Fruit fly (Drosophila melanogaster) whole organism, wandering third instar larva: ENCODE data around the gene CG32106.

Source experiments
- Abd-B ChIP-seq: fragments of >200 bp; optimal IDR thresholded peaks from 2 replicates; lab custom pipeline; 2017; ENCODE audit warnings: missing biosample characterization, missing genetic modification characterization
- CG32264 ChIP-seq: fragments of 200-800 bp; sonication (Bioruptor generic); optimal IDR thresholded peaks from 2 replicates; lab custom pipeline; 2016; ENCODE audit warnings: missing biosample characterization, missing genetic modification characterization
- CG9705 ChIP-seq: fragments of 200-800 bp; sonication (Bioruptor generic); optimal IDR thresholded peaks from 2 replicates; lab custom pipeline; 2018; ENCODE audit warnings: missing biosample characterization, mild to moderate bottlenecking, missing genetic modification characterization
- CrebA ChIP-seq: fragments of 200-800 bp; sonication (Bioruptor generic); optimal IDR thresholded peaks from 2 replicates; lab custom pipeline; 2016; ENCODE audit warnings: missing biosample characterization, mild to moderate bottlenecking, missing genetic modification characterization, borderline replicate concordance
- Dfd ChIP-seq: fragments of >200 bp; optimal IDR thresholded peaks from 2 replicates; lab custom pipeline; 2017; ENCODE audit warnings: missing biosample characterization, missing genetic modification characterization
- Dif ChIP-seq: fragments of 200-275, 200-300 bp; sonication (Bioruptor generic); optimal IDR thresholded peaks from 2 replicates; lab custom pipeline; 2018; ENCODE audit warnings: missing biosample characterization, missing genetic modification characterization; ENCODE audit not compliant: partially characterized antibody
- GATAd ChIP-seq: sonication (Bioruptor generic); optimal IDR thresholded peaks from 2 replicates; lab custom pipeline; 2016; ENCODE audit warnings: missing biosample characterization, missing genetic modification characterization
- HLH106 ChIP-seq: fragments of 200-800 bp; optimal IDR thresholded peaks from 3 replicates; lab custom pipeline; 2019; ENCODE audit warnings: missing biosample characterization, mild to moderate bottlenecking, missing genetic modification characterization, moderate library complexity
- Hnf4 ChIP-seq: fragments of 200-800 bp; sonication (Bioruptor generic); optimal IDR thresholded peaks from 2 replicates; lab custom pipeline; 2016; ENCODE audit warnings: missing biosample characterization, mild to moderate bottlenecking, missing genetic modification characterization
- Hr78 ChIP-seq: fragments of >200 bp; optimal IDR thresholded peaks from 2 replicates; lab custom pipeline; 2017; ENCODE audit warnings: missing biosample characterization, missing genetic modification characterization
- Hr83 ChIP-seq: fragments of 200-300 bp; sonication (Bioruptor generic); optimal IDR thresholded peaks from 2 replicates; lab custom pipeline; 2016; ENCODE audit warnings: missing biosample characterization, mild to moderate bottlenecking, missing genetic modification characterization, moderate library complexity; ENCODE audit not compliant: poor library complexity, severe bottlenecking
- Jra ChIP-seq: sonication (Bioruptor generic); optimal IDR thresholded peaks from 2 replicates; lab custom pipeline; 2016; ENCODE audit warnings: missing biosample characterization, missing genetic modification characterization
- Myc ChIP-seq: fragments of >200 bp; optimal IDR thresholded peaks from 2 replicates; lab custom pipeline; 2017
- N ChIP-seq: fragments of >200 bp; optimal IDR thresholded peaks from 2 replicates; lab custom pipeline; 2018; ENCODE audit warnings: missing biosample characterization, missing external identifiers, missing genetic modification characterization
- OdsH ChIP-seq: fragments of 200-800 bp; sonication (Bioruptor generic); optimal IDR thresholded peaks from 2 replicates; lab custom pipeline; 2016; ENCODE audit warnings: missing biosample characterization, mild to moderate bottlenecking, missing genetic modification characterization
- Rel ChIP-seq, 2 experiments: fragments of 200-800 bp; sonication (Bioruptor generic) in 1 of 2; optimal IDR thresholded peaks; 2 replicates in 1 of 2; 3 replicates in 1 of 2; lab custom pipeline; 2016 to 2019; ENCODE audit warnings: mild to moderate bottlenecking in 2 of 2, missing biosample characterization in 2 of 2, missing genetic modification characterization in 2 of 2, moderate library complexity in 1 of 2
- Sp1 ChIP-seq: fragments of 200-800 bp; sonication (Bioruptor generic); optimal IDR thresholded peaks from 3 replicates; lab custom pipeline; 2019; ENCODE audit warnings: missing biosample characterization, mild to moderate bottlenecking, missing genetic modification characterization, moderate library complexity
- Vsx2 ChIP-seq: fragments of 200-300, 225-300 bp; sonication (Bioruptor generic); optimal IDR thresholded peaks from 2 replicates; lab custom pipeline; 2018; ENCODE audit warnings: missing biosample characterization, missing genetic modification characterization; ENCODE audit not compliant: partially characterized antibody
- br ChIP-seq: fragments of 200-800 bp; sonication (Bioruptor generic); optimal IDR thresholded peaks from 2 replicates; lab custom pipeline; 2016; ENCODE audit warnings: missing biosample characterization, missing genetic modification characterization
- brk ChIP-seq: fragments of 200-800 bp; sonication (Bioruptor generic); optimal IDR thresholded peaks from 2 replicates; lab custom pipeline; 2016; ENCODE audit warnings: missing biosample characterization, mild to moderate bottlenecking, missing genetic modification characterization
- dl ChIP-seq, 2 experiments: fragments of 175-275, 200-275 bp in 1 of 2; fragments of 200-275 bp in 1 of 2; sonication (Bioruptor generic); optimal IDR thresholded peaks; lab custom pipeline; 2018; ENCODE audit warnings: mild to moderate bottlenecking in 2 of 2, missing biosample characterization in 2 of 2, missing genetic modification characterization in 2 of 2, moderate library complexity in 2 of 2; ENCODE audit not compliant: partially characterized antibody in 2 of 2, insufficient read depth in 1 of 2
- dmrt93B ChIP-seq: fragments of 200-800 bp; sonication (Bioruptor generic); optimal IDR thresholded peaks from 2 replicates; lab custom pipeline; 2018; ENCODE audit warnings: missing biosample characterization, mild to moderate bottlenecking, missing genetic modification characterization
- dsf ChIP-seq: sonication (Bioruptor generic); optimal IDR thresholded peaks from 2 replicates; lab custom pipeline; 2016; ENCODE audit warnings: missing biosample characterization, missing genetic modification characterization, borderline replicate concordance
- ey ChIP-seq: fragments of 200-800 bp; sonication (Bioruptor generic); optimal IDR thresholded peaks from 2 replicates; lab custom pipeline; 2016; ENCODE audit warnings: missing biosample characterization, missing genetic modification characterization
- foxo ChIP-seq, 2 experiments: fragments of 200-800 bp; sonication (Bioruptor generic); optimal IDR thresholded peaks; 2 replicates in 1 of 2; 3 replicates in 1 of 2; lab custom pipeline; 2016 to 2017; ENCODE audit warnings: missing biosample characterization in 2 of 2, missing genetic modification characterization in 2 of 2
- fru ChIP-seq: fragments of 200-800 bp; sonication (Bioruptor generic); optimal IDR thresholded peaks from 3 replicates; lab custom pipeline; 2016; ENCODE audit warnings: missing biosample characterization, mild to moderate bottlenecking, missing genetic modification characterization
- jim ChIP-seq: fragments of 175-275, 200-325 bp; sonication (Bioruptor generic); optimal IDR thresholded peaks from 2 replicates; lab custom pipeline; 2016; ENCODE audit warnings: missing biosample characterization, mild to moderate bottlenecking, missing genetic modification characterization
- pan ChIP-seq: fragments of >200 bp; optimal IDR thresholded peaks from 2 replicates; lab custom pipeline; 2017
- psq ChIP-seq: fragments of 200-800 bp; sonication (Bioruptor generic); optimal IDR thresholded peaks from 3 replicates; lab custom pipeline; 2017; ENCODE audit warnings: missing biosample characterization, mild to moderate bottlenecking, missing genetic modification characterization, moderate library complexity
- rgr ChIP-seq: fragments of 200-800 bp; sonication (Bioruptor generic); optimal IDR thresholded peaks from 3 replicates; lab custom pipeline; 2016; ENCODE audit warnings: missing biosample characterization, mild to moderate bottlenecking, missing genetic modification characterization
- sage ChIP-seq: fragments of 200-800 bp; sonication (Bioruptor generic); optimal IDR thresholded peaks from 2 replicates; lab custom pipeline; 2016; ENCODE audit warnings: missing biosample characterization, mild to moderate bottlenecking, missing genetic modification characterization
- sv ChIP-seq: fragments of 200-800 bp; sonication (Bioruptor generic); optimal IDR thresholded peaks from 3 replicates; lab custom pipeline; 2016; ENCODE audit warnings: missing biosample characterization, missing genetic modification characterization
- tai ChIP-seq: sonication (Bioruptor generic); optimal IDR thresholded peaks from 2 replicates; lab custom pipeline; 2016; ENCODE audit warnings: missing biosample characterization, missing genetic modification characterization
- woc ChIP-seq: sonication (Bioruptor generic); optimal IDR thresholded peaks from 2 replicates; lab custom pipeline; 2016; ENCODE audit warnings: missing biosample characterization, mild to moderate bottlenecking, missing genetic modification characterization

The CG32106 gene

dm6 chr3L:12778616-12779015 is at the start of gene CG32106:
CG32106 (minus strand) TSS chr3L:12778716.
- TF ChIP-seq Sp1 (GFP tag; lab: Kevin White, UChicago), result no peak
- TF ChIP-seq Rel (GFP tag; optimal IDR thresholded peaks at IDR 0.05; lab: Kevin White, UChicago), result no peak
- no peak for TF ChIP-seq Rel (tag; optimal IDR thresholded peaks at IDR 0.05; lab: Kevin White, UChicago)
- no peak for TF ChIP-seq woc (GFP tag; lab: Kevin White, UChicago)
- TF ChIP-seq Dif (GFP tag; lab: Kevin White, UChicago), result no peak
- no peak for TF ChIP-seq rgr (GFP tag; lab: Kevin White, UChicago)
- no peak for TF ChIP-seq pan (lab: Kevin White, UChicago)
- TF ChIP-seq Vsx2 (GFP tag; lab: Kevin White, UChicago), result no peak
- TF ChIP-seq Hr83, result no peak
- TF ChIP-seq N (GFP tag; lab: Kevin White, UChicago), result no peak
- no peak for TF ChIP-seq brk (GFP tag; lab: Kevin White, UChicago)
- TF ChIP-seq Hnf4 (GFP tag; lab: Kevin White, UChicago), result no peak
- TF ChIP-seq Dfd, result no peak
- TF ChIP-seq CrebA (GFP tag; lab: Kevin White, UChicago), result no peak
- TF ChIP-seq Jra (GFP tag; lab: Kevin White, UChicago), result no peak
- no peak for TF ChIP-seq fru (GFP tag; lab: Kevin White, UChicago)
- no peak for TF ChIP-seq GATAd (GFP tag; lab: Kevin White, UChicago)
- TF ChIP-seq sv (GFP tag; lab: Kevin White, UChicago), result no peak
- TF ChIP-seq HLH106 (tag; lab: Kevin White, UChicago), result no peak
- TF ChIP-seq Abd-B (GFP tag; lab: Kevin White, UChicago), result no peak

- no peak for TF ChIP-seq dmrt93B (GFP tag; lab: Kevin White, UChicago)
- no peak for TF ChIP-seq foxo (GFP tag; optimal IDR thresholded peaks at IDR 0.05; lab: Kevin White, UChicago)
- TF ChIP-seq woc (GFP tag; lab: Kevin White, UChicago), result no peak
- TF ChIP-seq, all 38 proteins: peak for 0
These were observed 49.2 kb upstream of the CG32106 start for dm6 chr3L:12827705-12828104.

dm6 chr3L:12815756-12816155 is 37.2 kb upstream of the CG32106 start:
- TF ChIP-seq woc (GFP tag; lab: Kevin White, UChicago) (no peak), dmrt93B (GFP tag; lab: Kevin White, UChicago) (no peak), brk (GFP tag; lab: Kevin White, UChicago) (no peak), ey (GFP tag; lab: Kevin White, UChicago) (no peak), dsf (GFP tag; lab: Kevin White, UChicago) (no peak), tai (no peak), HLH106 (tag; lab: Kevin White, UChicago) (no peak), Jra (GFP tag; lab: Kevin White, UChicago) (no peak), Myc (lab: Kevin White, UChicago) (no peak), OdsH (GFP tag; lab: Kevin White, UChicago) (no peak), Dfd (no peak), Sp1 (GFP tag; lab: Kevin White, UChicago) (no peak), CG32264 (GFP tag; lab: Kevin White, UChicago) (no peak), GATAd (GFP tag; lab: Kevin White, UChicago) (no peak), sage (GFP tag; lab: Kevin White, UChicago) (no peak), Hnf4 (GFP tag; lab: Kevin White, UChicago) (no peak), Dif (GFP tag; lab: Kevin White, UChicago) (no peak), sv (GFP tag; lab: Kevin White, UChicago) (no peak), Abd-B (GFP tag; lab: Kevin White, UChicago) (no peak)
- TF ChIP-seq, all 38 proteins: peak for 0

- TF ChIP-seq Dif (GFP tag; lab: Kevin White, UChicago), result peak; percentile 34
- no peak for TF ChIP-seq Myc (lab: Kevin White, UChicago)
- TF ChIP-seq, all 38 proteins: peak for 1
These were observed 36.3 kb upstream of the CG32106 start for dm6 chr3L:12814806-12815205.

- no peak for TF ChIP-seq dl (GFP tag; optimal IDR thresholded peaks at IDR 0.05; lab: Kevin White, UChicago; ENCODE audit: insufficient read depth in 1 of 2, partially characterized antibody in 2 of 2)
- TF ChIP-seq br, result no peak
- peak in 1 of 2 experiments; percentile 63 for TF ChIP-seq foxo (GFP tag; optimal IDR thresholded peaks at IDR 0.05; lab: Kevin White, UChicago)
- peak; percentile 58 for TF ChIP-seq sv (GFP tag; lab: Kevin White, UChicago)
- TF ChIP-seq N (GFP tag; lab: Kevin White, UChicago), result no peak
- TF ChIP-seq CG9705 (GFP tag; lab: Kevin White, UChicago), result peak; percentile 29
- TF ChIP-seq Hnf4 (GFP tag; lab: Kevin White, UChicago), result no peak
- peak; percentile 38 for TF ChIP-seq ey (GFP tag; lab: Kevin White, UChicago)
- no peak for TF ChIP-seq Dfd
- TF ChIP-seq sage (GFP tag; lab: Kevin White, UChicago), result no peak
- peak; percentile 72 for TF ChIP-seq Hr83
- no peak for TF ChIP-seq CG32264 (GFP tag; lab: Kevin White, UChicago)
- no peak for TF ChIP-seq Vsx2 (GFP tag; lab: Kevin White, UChicago)
- TF ChIP-seq GATAd (GFP tag; lab: Kevin White, UChicago), result peak; percentile 11
- no peak for TF ChIP-seq Rel (GFP tag; optimal IDR thresholded peaks at IDR 0.05; lab: Kevin White, UChicago)
- TF ChIP-seq Rel (tag; optimal IDR thresholded peaks at IDR 0.05; lab: Kevin White, UChicago), result peak; percentile 31
- peak; percentile 15 for TF ChIP-seq dsf (GFP tag; lab: Kevin White, UChicago)
- TF ChIP-seq Hr78 (GFP tag; lab: Kevin White, UChicago), result no peak
- peak; percentile 75 for TF ChIP-seq HLH106 (tag; lab: Kevin White, UChicago)
- TF ChIP-seq woc (GFP tag; lab: Kevin White, UChicago), result peak; percentile 52
- peak; percentile 29 for TF ChIP-seq OdsH (GFP tag; lab: Kevin White, UChicago)
- no peak for TF ChIP-seq jim (GFP tag; lab: Kevin White, UChicago)
- peak; percentile 56 for TF ChIP-seq psq
These were observed 35.4 kb upstream of the CG32106 start, which contains the start of the genes Sf3a2 and CG42588 for dm6 chr3L:12813907-12814306. Sf3a2 (minus strand) TSS chr3L:12814019. CG42588 (plus strand) TSS chr3L:12814254.
